Worm (Caenorhabditis elegans): ENCODE results near the gene C10C6.3.

Gene C10C6.3

DNA sequence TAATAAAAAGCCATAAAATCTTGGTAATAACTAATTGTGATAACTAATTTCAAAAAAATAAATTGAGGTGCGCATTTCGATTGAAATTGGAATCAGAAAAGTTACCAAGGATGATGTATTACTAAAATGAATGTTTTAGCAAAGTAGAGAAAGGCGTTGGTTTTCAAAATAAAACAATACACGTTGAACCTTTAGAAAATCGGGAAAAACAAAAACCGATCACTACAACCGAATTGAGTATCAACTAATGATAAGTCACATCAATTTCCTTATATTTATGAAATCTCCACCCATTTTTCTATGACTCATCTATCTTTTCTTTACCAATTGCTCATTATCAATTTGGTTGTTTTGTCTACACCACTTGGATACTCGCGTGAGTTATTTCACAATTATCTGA is 35.4 kb upstream of the C10C6.3 start, which contains the start of gene H21P03.10:
TSS of gene H21P03.10 (plus strand) at position 301 of the 400 bp plus-strand sequence.
- no peak for TF ChIP-seq C08G9.2 (tag; optimal IDR thresholded peaks at IDR 0.05)
- TF ChIP-seq ttx-3 (tag; optimal IDR thresholded peaks at IDR 0.05): no peak
- no peak for TF ChIP-seq ref-2 (tag; optimal IDR thresholded peaks at IDR 0.05)
- TF ChIP-seq C38D4.7 (GFP tag; optimal IDR thresholded peaks at IDR 0.05): no peak
- no peak for TF ChIP-seq pqm-1 (tag; optimal IDR thresholded peaks at IDR 0.05)
- no peak for TF ChIP-seq rnt-1 (tag; optimal IDR thresholded peaks at IDR 0.05)
- no peak for TF ChIP-seq ceh-31 (tag; optimal IDR thresholded peaks at IDR 0.05)
- no peak for TF ChIP-seq lim-6 (tag; optimal IDR thresholded peaks at IDR 0.05)
- TF ChIP-seq syd-9 (tag; optimal IDR thresholded peaks at IDR 0.05): no peak
- TF ChIP-seq ama-1 (optimal IDR thresholded peaks at IDR 0.05): no peak
- no peak for TF ChIP-seq unc-3 (GFP tag; conservative IDR thresholded peaks at IDR 0.05)
- TF ChIP-seq unc-3 (tag; optimal IDR thresholded peaks at IDR 0.05): no peak
- no peak for TF ChIP-seq che-1 (tag; optimal IDR thresholded peaks at IDR 0.05)
- no peak for TF ChIP-seq ceh-22 (tag; optimal IDR thresholded peaks at IDR 0.05)
- no peak for TF ChIP-seq elt-2 (tag; optimal IDR thresholded peaks at IDR 0.05)

DNA sequence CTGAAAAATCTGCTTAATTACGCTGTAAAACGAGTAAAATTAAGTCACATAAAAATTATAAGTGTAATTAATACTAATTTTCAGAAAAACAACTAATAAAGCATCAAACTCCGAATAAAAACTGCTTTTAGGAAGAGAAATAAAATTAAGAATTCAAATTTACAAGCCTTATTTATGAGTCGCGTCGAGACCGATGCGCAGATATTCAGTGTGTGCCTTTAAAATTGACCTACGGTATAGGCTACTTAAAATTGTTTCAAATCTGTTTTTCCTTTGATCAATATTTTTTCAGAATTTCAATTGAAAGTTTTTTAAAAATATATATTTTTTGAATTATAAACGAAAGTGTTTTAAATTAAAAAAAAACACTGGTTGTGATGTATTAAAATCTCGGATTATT is 33.1 kb upstream of the C10C6.3 start, which contains the start of gene sms-1:
TSS of gene sms-1 (minus strand) at position 6 of the 400 bp plus-strand sequence.
- no peak for TF ChIP-seq ceh-34 (tag; optimal IDR thresholded peaks at IDR 0.05)
- no peak for TF ChIP-seq nhr-232 (tag; optimal IDR thresholded peaks at IDR 0.05)
- TF ChIP-seq C08G9.2 (tag; optimal IDR thresholded peaks at IDR 0.05): no peak
- no peak for TF ChIP-seq sox-2 (GFP tag; IDR thresholded peaks at IDR 0.05)
- TF ChIP-seq dmd-4 (tag; optimal IDR thresholded peaks at IDR 0.05; ENCODE audit: borderline replicate concordance): no peak
- TF ChIP-seq lim-6 (tag; optimal IDR thresholded peaks at IDR 0.05): no peak
- no peak for TF ChIP-seq ceh-24 (tag; optimal IDR thresholded peaks at IDR 0.05)
- no peak for TF ChIP-seq npax-4 (tag; optimal IDR thresholded peaks at IDR 0.05)
- TF ChIP-seq unc-42 (tag; optimal IDR thresholded peaks at IDR 0.05): no peak
- no peak for TF ChIP-seq elt-2 (tag; optimal IDR thresholded peaks at IDR 0.05)
- no peak for TF ChIP-seq mec-3 (tag; optimal IDR thresholded peaks at IDR 0.05; ENCODE audit: borderline replicate concordance)
- TF ChIP-seq ets-4 (tag; optimal IDR thresholded peaks at IDR 0.05): no peak
- TF ChIP-seq unc-86 (tag; optimal IDR thresholded peaks at IDR 0.05): no peak
- no peak for TF ChIP-seq sdc-2 (tag; optimal IDR thresholded peaks at IDR 0.05)
- no peak for TF ChIP-seq unc-55 (GFP tag; optimal IDR thresholded peaks at IDR 0.05)
- TF ChIP-seq syd-9 (tag; optimal IDR thresholded peaks at IDR 0.05): no peak
- TF ChIP-seq fax-1 (tag; optimal IDR thresholded peaks at IDR 0.05): no peak
- TF ChIP-seq nfya-1 (tag; optimal IDR thresholded peaks at IDR 0.05): no peak
- TF ChIP-seq che-1 (tag; optimal IDR thresholded peaks at IDR 0.05): no peak
- no peak for TF ChIP-seq K09A11.1 (tag; optimal IDR thresholded peaks at IDR 0.05; ENCODE audit: insufficient read depth)

DNA sequence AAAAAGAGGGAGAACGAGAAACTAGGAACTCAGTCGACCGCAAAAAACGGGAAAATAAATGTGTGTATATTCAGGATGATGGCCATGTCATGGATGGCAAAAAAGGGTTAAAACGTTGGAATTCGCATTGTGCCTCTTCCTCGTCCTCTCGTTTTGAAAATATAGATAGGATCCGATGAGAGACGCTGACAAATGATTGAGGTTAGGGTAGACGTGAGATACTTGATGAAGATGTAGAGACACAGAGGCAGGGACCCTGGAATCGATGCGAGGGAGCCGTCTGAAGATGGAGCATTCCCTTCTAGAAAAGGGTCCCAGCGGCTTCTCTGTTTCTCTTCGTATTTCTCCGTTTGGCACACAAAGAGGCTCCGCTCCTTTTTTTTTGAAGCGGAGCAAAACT is 29.9 kb upstream of the C10C6.3 start:
- peak; percentile 14 for TF ChIP-seq ceh-19 (GFP tag; optimal IDR thresholded peaks at IDR 0.05)
- TF ChIP-seq hlh-15 (tag; optimal IDR thresholded peaks at IDR 0.05): no peak
- TF ChIP-seq ztf-16 (tag; optimal IDR thresholded peaks at IDR 0.05): no peak
- TF ChIP-seq unc-42 (tag; optimal IDR thresholded peaks at IDR 0.05): peak; percentile 64
- peak; percentile 50 for TF ChIP-seq ceh-48 (tag; optimal IDR thresholded peaks at IDR 0.05)
- no peak for TF ChIP-seq K09A11.1 (tag; optimal IDR thresholded peaks at IDR 0.05; ENCODE audit: insufficient read depth)
- no peak for TF ChIP-seq rnt-1 (tag; optimal IDR thresholded peaks at IDR 0.05)
- TF ChIP-seq ceh-18 (tag; optimal IDR thresholded peaks at IDR 0.05): no peak
- no peak for TF ChIP-seq C38D4.7 (GFP tag; optimal IDR thresholded peaks at IDR 0.05)
- TF ChIP-seq F13H6.1 (tag; optimal IDR thresholded peaks at IDR 0.05): no peak
- no peak for TF ChIP-seq syd-9 (tag; optimal IDR thresholded peaks at IDR 0.05)
- no peak for TF ChIP-seq pqm-1 (tag; optimal IDR thresholded peaks at IDR 0.05)
- no peak for TF ChIP-seq pag-3 (tag; optimal IDR thresholded peaks at IDR 0.05; ENCODE audit: borderline replicate concordance)
- TF ChIP-seq ceh-2 (tag; optimal IDR thresholded peaks at IDR 0.05): no peak
- no peak for TF ChIP-seq ets-4 (tag; optimal IDR thresholded peaks at IDR 0.05)
- no peak for TF ChIP-seq ttx-3 (tag; optimal IDR thresholded peaks at IDR 0.05)
- no peak for TF ChIP-seq pha-2 (tag; optimal IDR thresholded peaks at IDR 0.05)
- TF ChIP-seq lin-11 (tag; optimal IDR thresholded peaks at IDR 0.05): no peak
- TF ChIP-seq elt-2 (tag; optimal IDR thresholded peaks at IDR 0.05): no peak
- no peak for TF ChIP-seq hlh-8 (tag; optimal IDR thresholded peaks at IDR 0.05)
- TF ChIP-seq ceh-9 (tag; optimal IDR thresholded peaks at IDR 0.05): no peak
- no peak for TF ChIP-seq nhr-11 (tag; optimal IDR thresholded peaks at IDR 0.05)
- no peak for TF ChIP-seq ceh-45 (GFP tag; IDR thresholded peaks at IDR 0.05)
- TF ChIP-seq pha-4 (tag; optimal IDR thresholded peaks at IDR 0.05): no peak
- TF ChIP-seq tbx-7 (tag; optimal IDR thresholded peaks at IDR 0.05): no peak
- no peak for TF ChIP-seq ref-2 (tag; optimal IDR thresholded peaks at IDR 0.05)
- TF ChIP-seq ceh-24 (tag; optimal IDR thresholded peaks at IDR 0.05): no peak
- TF ChIP-seq pros-1 (tag; optimal IDR thresholded peaks at IDR 0.05): no peak
- TF ChIP-seq tbx-2 (tag; optimal IDR thresholded peaks at IDR 0.05): no peak
- peak; percentile 10 for TF ChIP-seq ceh-31 (tag; optimal IDR thresholded peaks at IDR 0.05)
- TF ChIP-seq ceh-22 (tag; optimal IDR thresholded peaks at IDR 0.05): no peak
- no peak for TF ChIP-seq hlh-13 (GFP tag; optimal IDR thresholded peaks at IDR 0.05)
